Fruit fly (Drosophila melanogaster): ENCODE data around the gene CG31808.

CG31808 gene

DNA sequence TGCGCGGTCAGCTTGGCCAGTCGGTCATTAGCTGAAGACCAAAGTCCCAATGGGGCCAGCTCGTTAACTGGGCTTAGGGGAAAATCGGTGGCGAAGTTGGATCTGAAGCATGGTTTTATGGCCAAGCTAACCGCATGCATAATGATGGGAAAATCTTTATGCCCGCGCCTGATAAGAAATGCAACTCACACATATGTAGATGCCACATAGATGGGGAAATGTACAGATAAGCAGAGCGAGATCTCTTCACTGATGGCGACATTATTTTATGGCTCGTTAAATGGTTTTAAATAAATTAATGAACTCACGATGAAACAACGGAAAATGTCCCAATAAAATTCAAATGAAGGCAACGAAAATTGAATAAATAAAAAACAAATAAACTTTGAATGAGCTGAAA lies 4.1 kb downstream of the CG31808 start:
- TF ChIP-seq insv (optimal IDR thresholded peaks at IDR 0.05), result no peak
- TF ChIP-seq ttk (optimal IDR thresholded peaks at IDR 0.05), result no peak
- no peak for TF ChIP-seq Sin3A (optimal IDR thresholded peaks at IDR 0.05)

dm6 chr2L:16710677-16711076 lies 5.3 kb downstream of the CG31808 start:
- TF ChIP-seq Myc (optimal IDR thresholded peaks at IDR 0.05), result no peak
- TF ChIP-seq insv (optimal IDR thresholded peaks at IDR 0.05), result no peak
- no peak for TF ChIP-seq ttk (optimal IDR thresholded peaks at IDR 0.05)
- no peak for TF ChIP-seq psq (optimal IDR thresholded peaks at IDR 0.05)
- no peak for TF ChIP-seq h (optimal IDR thresholded peaks at IDR 0.05)
- no peak for TF ChIP-seq Sin3A (optimal IDR thresholded peaks at IDR 0.05)

- TF ChIP-seq ttk (optimal IDR thresholded peaks at IDR 0.05) (no peak), h (optimal IDR thresholded peaks at IDR 0.05) (no peak), Myc (optimal IDR thresholded peaks at IDR 0.05) (no peak), psq (optimal IDR thresholded peaks at IDR 0.05) (no peak), Sin3A (optimal IDR thresholded peaks at IDR 0.05) (no peak), insv (optimal IDR thresholded peaks at IDR 0.05) (no peak)
Measured at dm6 chr2L:16710234-16710633, 5.8 kb downstream of the CG31808 start.

dm6 chr2L:16709693-16710092 lies 6.3 kb downstream of the CG31808 start:
- TF ChIP-seq h (optimal IDR thresholded peaks at IDR 0.05) (no peak), ttk (optimal IDR thresholded peaks at IDR 0.05) (no peak), Myc (optimal IDR thresholded peaks at IDR 0.05) (no peak), psq (optimal IDR thresholded peaks at IDR 0.05) (no peak), insv (optimal IDR thresholded peaks at IDR 0.05) (no peak), Sin3A (optimal IDR thresholded peaks at IDR 0.05) (no peak)

- no peak for TF ChIP-seq h (optimal IDR thresholded peaks at IDR 0.05)
- TF ChIP-seq insv (optimal IDR thresholded peaks at IDR 0.05), result no peak
- no peak for TF ChIP-seq Myc (optimal IDR thresholded peaks at IDR 0.05)
- no peak for TF ChIP-seq ttk (optimal IDR thresholded peaks at IDR 0.05)
Measured at dm6 chr2L:16706882-16707775, 8.9 kb downstream of the CG31808 start.

- TF ChIP-seq psq (optimal IDR thresholded peaks at IDR 0.05), result peak; percentile 53
- no peak for TF ChIP-seq Myc (optimal IDR thresholded peaks at IDR 0.05)
Measured at dm6 chr2L:16703753-16704152, 12.2 kb downstream of the CG31808 start.

DNA sequence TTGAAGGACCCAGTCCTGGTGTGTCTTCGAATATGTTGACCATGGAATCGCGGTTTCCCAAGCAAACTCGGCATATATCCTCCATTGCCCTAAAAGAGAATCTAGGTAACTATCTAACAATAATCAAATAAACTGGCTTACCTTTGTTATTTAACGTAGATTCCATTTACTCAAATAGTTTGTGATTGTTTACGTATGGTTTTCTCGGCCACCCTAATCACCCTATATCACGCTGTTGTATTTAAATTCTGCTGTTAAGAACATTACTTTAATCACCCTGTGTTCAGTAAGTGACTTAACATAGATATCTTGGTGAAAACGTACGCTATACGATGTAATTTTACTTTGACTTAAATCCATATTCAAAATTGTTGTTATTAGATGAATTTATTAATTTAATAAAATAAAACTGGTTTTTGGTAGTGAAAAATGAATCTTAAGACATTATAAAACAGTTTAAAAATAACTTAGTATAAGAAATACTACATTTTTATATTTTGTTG lies 12.9 kb downstream of the CG31808 start:
- TF ChIP-seq insv (optimal IDR thresholded peaks at IDR 0.05), result no peak
- no peak for TF ChIP-seq ttk (optimal IDR thresholded peaks at IDR 0.05)
- TF ChIP-seq Sin3A (optimal IDR thresholded peaks at IDR 0.05), result no peak
- no peak for TF ChIP-seq h (optimal IDR thresholded peaks at IDR 0.05)
- peak; percentile 46 for TF ChIP-seq psq (optimal IDR thresholded peaks at IDR 0.05)
- TF ChIP-seq Myc (optimal IDR thresholded peaks at IDR 0.05), result no peak

DNA sequence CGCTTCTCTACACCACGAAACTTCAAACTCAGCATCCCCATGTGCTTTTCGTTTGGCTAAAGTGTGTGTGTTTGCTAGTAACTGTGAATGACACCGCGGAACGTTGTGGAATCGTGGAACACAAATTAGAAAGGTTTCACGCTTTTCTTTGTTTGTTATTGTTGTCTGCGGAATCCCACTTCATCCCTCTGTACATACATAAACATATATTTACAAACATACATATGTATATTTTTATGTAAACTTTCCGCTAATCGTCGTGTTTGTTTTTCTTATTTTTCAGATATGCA lies 25.4 kb downstream of the CG31808 start:
- TF ChIP-seq Sin3A (optimal IDR thresholded peaks at IDR 0.05) (no peak), h (optimal IDR thresholded peaks at IDR 0.05) (no peak), Myc (optimal IDR thresholded peaks at IDR 0.05) (no peak), insv (optimal IDR thresholded peaks at IDR 0.05) (no peak), ttk (optimal IDR thresholded peaks at IDR 0.05) (no peak), psq (optimal IDR thresholded peaks at IDR 0.05) (no peak)

DNA sequence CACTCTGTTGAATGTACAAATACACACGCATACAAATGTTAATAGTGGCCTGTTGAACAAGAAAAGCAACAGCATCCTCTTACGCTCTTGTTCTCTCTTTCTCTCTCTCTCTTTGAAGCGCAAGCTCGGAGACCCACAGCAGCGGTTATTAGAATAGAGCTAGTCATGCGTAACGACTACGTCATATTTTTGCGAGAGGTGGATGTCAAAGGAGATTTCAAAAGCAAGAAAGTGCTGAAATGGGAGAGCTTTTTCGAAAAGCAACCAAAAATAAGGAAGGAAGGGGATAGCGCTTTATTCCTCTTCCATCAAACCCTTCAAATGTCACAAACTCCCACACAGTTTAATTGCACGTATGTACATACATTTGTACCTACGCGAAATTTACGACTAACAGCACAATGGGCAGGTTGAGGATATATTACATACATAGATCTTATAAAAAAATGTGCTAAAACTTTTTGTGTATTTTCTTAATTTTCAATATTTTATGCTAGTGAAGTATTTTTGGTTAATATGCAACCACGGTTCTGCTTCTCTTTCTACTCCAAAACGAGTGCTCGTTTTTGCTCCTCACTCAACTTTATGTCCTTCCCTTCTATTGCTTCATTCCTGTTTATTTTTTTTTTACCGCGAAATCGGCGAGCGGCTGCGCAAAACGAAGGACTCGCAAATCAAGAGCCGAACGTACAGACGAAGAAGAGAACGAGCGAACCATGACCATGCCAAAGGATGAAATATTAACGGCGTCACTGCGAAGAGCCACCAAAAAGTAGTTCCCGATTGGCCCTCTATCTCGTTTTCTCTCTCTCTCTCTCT lies 26.0 kb downstream of the CG31808 start:
- no peak for TF ChIP-seq h (optimal IDR thresholded peaks at IDR 0.05)
- TF ChIP-seq psq (optimal IDR thresholded peaks at IDR 0.05), result no peak
- no peak for TF ChIP-seq ttk (optimal IDR thresholded peaks at IDR 0.05)
- no peak for TF ChIP-seq insv (optimal IDR thresholded peaks at IDR 0.05)
- no peak for TF ChIP-seq Myc (optimal IDR thresholded peaks at IDR 0.05)
- no peak for TF ChIP-seq Sin3A (optimal IDR thresholded peaks at IDR 0.05)

- TF ChIP-seq psq (optimal IDR thresholded peaks at IDR 0.05) (no peak), insv (optimal IDR thresholded peaks at IDR 0.05) (no peak), Sin3A (optimal IDR thresholded peaks at IDR 0.05) (no peak), Myc (optimal IDR thresholded peaks at IDR 0.05) (no peak), ttk (optimal IDR thresholded peaks at IDR 0.05) (no peak), h (optimal IDR thresholded peaks at IDR 0.05) (no peak)
Measured at dm6 chr2L:16687863-16688262, 28.1 kb downstream of the CG31808 start.

DNA sequence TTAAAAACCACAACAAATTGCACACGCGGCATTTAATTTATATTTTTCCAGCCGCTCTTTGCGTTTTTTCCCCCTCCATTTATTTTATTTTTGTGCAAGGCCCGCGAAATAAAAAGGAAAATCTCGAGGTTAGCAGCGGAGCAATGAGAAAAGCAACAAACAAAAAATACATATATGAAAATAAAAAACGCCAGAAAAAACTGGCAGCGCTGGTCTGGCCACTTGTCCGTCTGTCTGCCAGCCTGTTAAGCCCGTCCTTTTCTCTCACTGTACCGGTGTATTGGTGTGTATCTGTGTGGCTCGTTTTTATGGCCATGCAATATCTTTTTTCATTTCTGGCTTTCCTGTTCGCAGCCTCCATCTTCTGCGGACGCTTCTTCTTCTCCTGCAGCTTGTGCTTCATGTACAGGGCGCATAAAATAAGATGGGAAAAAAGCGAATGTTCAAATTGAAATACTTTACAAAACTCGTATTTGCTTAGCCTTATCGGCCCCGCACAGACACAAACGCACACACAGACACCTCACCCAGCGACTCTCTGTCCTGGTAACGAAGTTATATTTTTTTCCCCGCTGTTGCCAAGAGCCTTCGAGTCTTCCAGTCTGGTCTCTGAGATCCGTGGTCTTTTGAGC lies 29.5 kb downstream of the CG31808 start:
- TF ChIP-seq ttk (optimal IDR thresholded peaks at IDR 0.05), result no peak
- TF ChIP-seq psq (optimal IDR thresholded peaks at IDR 0.05), result no peak
- no peak for TF ChIP-seq h (optimal IDR thresholded peaks at IDR 0.05)
- no peak for TF ChIP-seq insv (optimal IDR thresholded peaks at IDR 0.05)
- no peak for TF ChIP-seq Myc (optimal IDR thresholded peaks at IDR 0.05)
- no peak for TF ChIP-seq Sin3A (optimal IDR thresholded peaks at IDR 0.05)

- no peak for TF ChIP-seq ttk (optimal IDR thresholded peaks at IDR 0.05)
Measured at dm6 chr2L:16685612-16685912, 30.4 kb downstream of the CG31808 start.
